Worm (Caenorhabditis elegans) whole organism, L1 larva: ENCODE data around the gene F13E9.5.

Experiments
- fos-1 ChIP-seq: fragments of 150-350 bp; optimal IDR thresholded peaks from 2 replicates; lab custom pipeline; 2014; ENCODE audit warnings: missing biosample characterization, missing genetic modification characterization
- lin-14 ChIP-seq: fragments of 200-800 bp; sonication (Bioruptor generic); optimal IDR thresholded peaks from 2 replicates; lab custom pipeline; 2018; ENCODE audit warnings: mild to moderate bottlenecking, missing genetic modification characterization, moderate library complexity, missing compliant biosample characterization
- snpc-4 ChIP-seq: fragments of 150-350 bp; optimal IDR thresholded peaks from 2 replicates; lab custom pipeline; 2014; ENCODE audit warnings: missing biosample characterization, missing genetic modification characterization
- zag-1 ChIP-seq: fragments of 150-350 bp; optimal IDR thresholded peaks from 2 replicates; lab custom pipeline; 2014; ENCODE audit warnings: missing biosample characterization, missing genetic modification characterization
- ztf-4 ChIP-seq: fragments of 150-350 bp; optimal IDR thresholded peaks from 2 replicates; lab custom pipeline; 2014; ENCODE audit warnings: missing biosample characterization, missing genetic modification characterization

ce11 chrIV:10858300-10859016 lies 25.7 kb downstream of the F13E9.5 start, which contains the start of the genes T11G6.2 and hars-1:
- TF ChIP-seq snpc-4 (tag; lab: Kevin White, UChicago) (no peak), ztf-4 (tag; lab: Kevin White, UChicago) (no peak), zag-1 (tag; lab: Kevin White, UChicago) (no peak), fos-1 (tag; lab: Kevin White, UChicago) (no peak), lin-14 (GFP tag; lab: Kevin White, UChicago) (peak; percentile 56)
